Fruit fly (Drosophila melanogaster) whole organism, embryonic: ENCODE results near the gene PK1-R.

Source experiments
- B-H1 ChIP-seq: fragments of 200-800 bp; sonication (Bioruptor generic); IDR thresholded peaks from 3 replicates; pipeline ENCODE4 v1.3.6; 2022; ENCODE audit warnings: missing biosample characterization, missing genetic modification characterization
- CG10565 ChIP-seq: fragments of 200-800 bp; sonication (Bioruptor generic); optimal IDR thresholded peaks from 3 replicates; lab custom pipeline; 2016; ENCODE audit warnings: missing biosample characterization, mild to moderate bottlenecking, missing genetic modification characterization
- CG11247 ChIP-seq: fragments of 200-800 bp; sonication (Bioruptor generic); IDR thresholded peaks from 2 replicates; pipeline ENCODE4 v1.3.6; 2022; ENCODE audit warnings: missing biosample characterization, missing genetic modification characterization
- CG13296 ChIP-seq: fragments of 200-800 bp; sonication (Bioruptor generic); optimal IDR thresholded peaks from 3 replicates; lab custom pipeline; 2018; ENCODE audit warnings: missing biosample characterization, mild to moderate bottlenecking, missing genetic modification characterization
- CG5953 ChIP-seq: fragments of 200-800 bp; sonication (Bioruptor generic); IDR thresholded peaks from 2 replicates; pipeline ENCODE4 v1.3.6; 2022; ENCODE audit warnings: missing biosample characterization, missing genetic modification characterization
- CkIIα-i1 ChIP-seq: fragments of 200-800 bp; sonication (Bioruptor generic); IDR thresholded peaks from 2 replicates; pipeline ENCODE4 v1.3.6; 2022; ENCODE audit warnings: missing biosample characterization, missing genetic modification characterization
- MTF-1 ChIP-seq: fragments of 200-800 bp; sonication (Bioruptor generic); optimal IDR thresholded peaks from 2 replicates; lab custom pipeline; 2018; ENCODE audit warnings: missing biosample characterization, mild to moderate bottlenecking, missing genetic modification characterization, borderline replicate concordance
- Spps ChIP-seq: fragments of 200-800 bp; sonication (Bioruptor generic); optimal IDR thresholded peaks from 2 replicates; lab custom pipeline; 2018; ENCODE audit warnings: missing biosample characterization, mild to moderate bottlenecking, missing genetic modification characterization
- al ChIP-seq: fragments of 200-800 bp; sonication (Bioruptor generic); IDR thresholded peaks from 2 replicates; pipeline ENCODE4 v1.3.6; 2022; ENCODE audit warnings: missing biosample characterization, missing genetic modification characterization
- crol ChIP-seq: fragments of 200-800 bp; sonication (Bioruptor generic); IDR thresholded peaks from 2 replicates; pipeline ENCODE4 v1.3.6; 2022; ENCODE audit warnings: missing biosample characterization, missing genetic modification characterization
- dysf ChIP-seq: fragments of 200-800 bp; sonication (Bioruptor generic); IDR thresholded peaks from 3 replicates; pipeline ENCODE4 v1.3.6; 2022; ENCODE audit warnings: missing biosample characterization, missing genetic modification characterization
- slp2 ChIP-seq: fragments of 200-800 bp; sonication (Bioruptor generic); optimal IDR thresholded peaks from 2 replicates; lab custom pipeline; 2016; ENCODE audit warnings: missing biosample characterization, missing genetic modification characterization
- tap ChIP-seq: fragments of 200-800 bp; optimal IDR thresholded peaks from 3 replicates; lab custom pipeline; 2019; ENCODE audit warnings: missing biosample characterization, mild to moderate bottlenecking, missing genetic modification characterization, moderate library complexity

- peak; percentile 99 for TF ChIP-seq crol (GFP tag; lab: Robert Waterston, UW)
- TF ChIP-seq CG5953 (GFP tag; lab: Robert Waterston, UW): no peak
- no peak for TF ChIP-seq tap (tag; lab: Kevin White, UChicago)
- TF ChIP-seq CG10565: no peak
- no peak for TF ChIP-seq CG13296
- TF ChIP-seq CG11247 (GFP tag; lab: Robert Waterston, UW): no peak
- TF ChIP-seq CkIIα-i1 (GFP tag; lab: Robert Waterston, UW): no peak
- no peak for TF ChIP-seq B-H1
- no peak for TF ChIP-seq dysf (GFP tag; lab: Robert Waterston, UW)
- no peak for TF ChIP-seq slp2 (GFP tag; lab: Kevin White, UChicago)
- no peak for TF ChIP-seq MTF-1 (GFP tag; lab: Kevin White, UChicago)
- no peak for TF ChIP-seq Spps (tag; lab: Kevin White, UChicago)
- no peak for TF ChIP-seq al (GFP tag; lab: Robert Waterston, UW)
Measured at dm6 chr3R:14055944-14056319, 47.0 kb downstream of the PK1-R start.
